Worm (Caenorhabditis elegans) whole organism, L4 larva: ENCODE data around the gene srx-19.
A peak's percentile ranks its signal among the peaks of the same experiment; 100 is the strongest.

Experiments
- D1046.2 ChIP-seq: fragments of 200-800 bp; sonication (Bioruptor generic); IDR thresholded peaks from 2 replicates; pipeline ENCODE4 v1.3.6; 2022; ENCODE audit warnings: missing genetic modification characterization, missing compliant biosample characterization
- F26F4.8 ChIP-seq: fragments of 200-800 bp; sonication (Bioruptor generic); conservative IDR thresholded peaks from 2 replicates; pipeline ENCODE4 v1.3.6; 2022; ENCODE audit warnings: missing genetic modification characterization, missing compliant biosample characterization
- F49E8.2 ChIP-seq: sonication (generic microtip); optimal IDR thresholded peaks from 2 replicates; lab custom pipeline; 2016; ENCODE audit warnings: missing compliant biosample characterization, mild to moderate bottlenecking, missing genetic modification characterization, borderline replicate concordance
- T26A8.4 ChIP-seq: fragments of 200-800 bp; sonication (Bioruptor generic); IDR thresholded peaks from 2 replicates; pipeline ENCODE4 v1.3.6; 2022; ENCODE audit warnings: missing genetic modification characterization, missing compliant biosample characterization
- Y105C5A.15 ChIP-seq: fragments of 200-800 bp; sonication (Bioruptor generic); IDR thresholded peaks from 2 replicates; pipeline ENCODE4 v1.3.6; 2022; ENCODE audit warnings: missing genetic modification characterization, missing compliant biosample characterization
- Y48G9A.11 ChIP-seq: fragments of 200-800 bp; sonication (Bioruptor generic); IDR thresholded peaks from 2 replicates; pipeline ENCODE4 v1.3.6; 2022; ENCODE audit warnings: missing genetic modification reagents, missing genetic modification characterization, missing compliant biosample characterization
- Y5F2A.4 ChIP-seq: fragments of 200-800 bp; sonication (Bioruptor generic); optimal IDR thresholded peaks from 2 replicates; lab custom pipeline; 2018; ENCODE audit warnings: mild to moderate bottlenecking, missing genetic modification characterization, missing compliant biosample characterization
- ZK337.2 ChIP-seq: fragments of 200-800 bp; sonication (Bioruptor generic); IDR thresholded peaks from 2 replicates; pipeline ENCODE4 v1.3.6; 2022; ENCODE audit warnings: missing genetic modification reagents, missing genetic modification characterization, missing compliant biosample characterization
- ZK546.5 ChIP-seq, 2 experiments: sonication (generic microtip); optimal IDR thresholded peaks; 2 replicates each; lab custom pipeline; 2017; ENCODE audit warnings: missing biosample characterization in 2 of 2, missing genetic modification characterization in 2 of 2
- aha-1 ChIP-seq: fragments of 150-350 bp; peaks from one replicate; lab custom pipeline; 2014; ENCODE audit warnings: missing biosample characterization, missing genetic modification characterization
- aly-2 ChIP-seq: sonication (generic microtip); optimal IDR thresholded peaks from 2 replicates; lab custom pipeline; 2018; ENCODE audit warnings: missing biosample characterization, missing genetic modification characterization
- arid-1 ChIP-seq: fragments of 200-800 bp; sonication (Bioruptor generic); conservative IDR thresholded peaks from 2 replicates; pipeline ENCODE4 v1.3.6; 2022; ENCODE audit warnings: missing genetic modification reagents, missing genetic modification characterization, missing compliant biosample characterization
- attf-4 ChIP-seq: sonication (generic microtip); optimal IDR thresholded peaks from 3 replicates; lab custom pipeline; 2017; ENCODE audit warnings: missing biosample characterization, missing genetic modification characterization
- ceh-20 ChIP-seq: fragments of 200-800 bp; sonication (Bioruptor generic); IDR thresholded peaks from 2 replicates; pipeline ENCODE4 v1.3.6; 2022; ENCODE audit warnings: missing genetic modification reagents, missing genetic modification characterization, missing compliant biosample characterization
- ceh-28 ChIP-seq: fragments of 150-350 bp; optimal IDR thresholded peaks from 2 replicates; lab custom pipeline; 2014; ENCODE audit warnings: missing biosample characterization, missing genetic modification reagents, missing genetic modification characterization
- ceh-62 ChIP-seq: sonication (generic microtip); optimal IDR thresholded peaks from 2 replicates; lab custom pipeline; 2017; ENCODE audit warnings: missing biosample characterization, missing genetic modification characterization
- ces-1 ChIP-seq: fragments of 150-350 bp; sonication (generic microtip); optimal IDR thresholded peaks from 4 replicates; lab custom pipeline; 2014; ENCODE audit warnings: missing biosample characterization, missing genetic modification reagents, missing genetic modification characterization
- ctbp-1 ChIP-seq: fragments of 200-800 bp; sonication (Bioruptor generic); IDR thresholded peaks from 2 replicates; pipeline ENCODE4 v1.3.6; 2022; ENCODE audit warnings: missing genetic modification reagents, missing genetic modification characterization, missing compliant biosample characterization
- daf-12 ChIP-seq: fragments of 150-350 bp; optimal IDR thresholded peaks from 2 replicates; lab custom pipeline; 2014; ENCODE audit warnings: missing biosample characterization, missing genetic modification reagents, missing genetic modification characterization
- dmd-9 ChIP-seq: fragments of 200-800 bp; sonication (Bioruptor generic); IDR thresholded peaks from 2 replicates; pipeline ENCODE4 v1.3.6; 2022; ENCODE audit warnings: missing genetic modification reagents, missing genetic modification characterization, missing compliant biosample characterization
- egl-27 ChIP-seq: sonication (generic microtip); optimal IDR thresholded peaks from 3 replicates; lab custom pipeline; 2017; ENCODE audit warnings: missing biosample characterization, missing genetic modification reagents, missing genetic modification characterization
- hif-1 ChIP-seq, 2 experiments: sonication (generic microtip); optimal IDR thresholded peaks; 2 replicates each; lab custom pipeline; 2016 to 2017; ENCODE audit warnings: missing compliant biosample characterization in 2 of 2, missing genetic modification characterization in 2 of 2, missing genetic modification reagents in 2 of 2, missing genotype in 2 of 2, mild to moderate bottlenecking in 1 of 2
- hlh-30 ChIP-seq: sonication (generic microtip); optimal IDR thresholded peaks from 2 replicates; lab custom pipeline; 2017; ENCODE audit warnings: antibody characterized with exemption, mild to moderate bottlenecking, missing genetic modification characterization, missing compliant biosample characterization; ENCODE audit not compliant: insufficient read depth
- jun-1 ChIP-seq: fragments of 150-350 bp; optimal IDR thresholded peaks from 2 replicates; lab custom pipeline; 2014; ENCODE audit warnings: missing biosample characterization, missing genetic modification reagents, missing genetic modification characterization
- lim-7 ChIP-seq: fragments of 200-800 bp; sonication (Bioruptor generic); IDR thresholded peaks from 2 replicates; pipeline ENCODE4 v1.3.6; 2022; ENCODE audit warnings: missing genetic modification characterization, missing compliant biosample characterization
- lin-38 ChIP-seq: fragments of 200-800 bp; sonication (Bioruptor generic); IDR thresholded peaks from 2 replicates; pipeline ENCODE4 v1.3.6; 2022; ENCODE audit warnings: missing genetic modification reagents, missing genetic modification characterization, missing compliant biosample characterization
- madf-9 ChIP-seq: fragments of 200-800 bp; sonication (Bioruptor generic); conservative IDR thresholded peaks from 2 replicates; pipeline ENCODE4 v1.3.6; 2022; ENCODE audit warnings: missing genetic modification reagents, missing genetic modification characterization, missing compliant biosample characterization
- mdl-1 ChIP-seq, 2 experiments: fragments of 150-350 bp in 1 of 2; sonication (generic microtip) in 1 of 2; optimal IDR thresholded peaks; 2 replicates each; lab custom pipeline; 2014 to 2017; ENCODE audit warnings: missing biosample characterization in 2 of 2, missing genetic modification characterization in 2 of 2
- mep-1 ChIP-seq: fragments of 150-350 bp; sonication (generic microtip); optimal IDR thresholded peaks from 3 replicates; lab custom pipeline; 2014; ENCODE audit warnings: missing biosample characterization, missing genetic modification characterization
- mxl-2 ChIP-seq: fragments of 200-800 bp; sonication (Bioruptor generic); conservative IDR thresholded peaks from 2 replicates; pipeline ENCODE4 v1.3.6; 2022; ENCODE audit warnings: missing genetic modification reagents, missing genetic modification characterization, missing compliant biosample characterization
- nhr-10 ChIP-seq: fragments of 150-350 bp; optimal IDR thresholded peaks from 2 replicates; lab custom pipeline; 2014; ENCODE audit warnings: missing biosample characterization, missing genetic modification characterization
- nhr-25 ChIP-seq: sonication (generic microtip); optimal IDR thresholded peaks from 2 replicates; lab custom pipeline; 2017; ENCODE audit warnings: missing genetic modification characterization, mild to moderate bottlenecking, missing compliant biosample characterization, antibody characterized with exemption, moderate library complexity, borderline replicate concordance; ENCODE audit not compliant: insufficient read depth
- nhr-42 ChIP-seq: fragments of 200-800 bp; sonication (Bioruptor generic); IDR thresholded peaks from 2 replicates; pipeline ENCODE4 v1.3.6; 2022; ENCODE audit warnings: missing genetic modification characterization, missing compliant biosample characterization
- nhr-77 ChIP-seq: fragments of 150-350 bp; optimal IDR thresholded peaks from 2 replicates; lab custom pipeline; 2014; ENCODE audit warnings: missing biosample characterization, missing genetic modification characterization
- php-3 ChIP-seq: fragments of 200-800 bp; sonication (Bioruptor generic); IDR thresholded peaks from 2 replicates; pipeline ENCODE4 v1.3.6; 2022; ENCODE audit warnings: missing genetic modification reagents, missing genetic modification characterization, missing compliant biosample characterization
- rbr-2 ChIP-seq: sonication (generic microtip); optimal IDR thresholded peaks from 2 replicates; lab custom pipeline; 2016; ENCODE audit warnings: missing genotype, missing genetic modification characterization, missing compliant biosample characterization
- sdz-12 ChIP-seq: fragments of 200-800 bp; sonication (Bioruptor generic); optimal IDR thresholded peaks from 2 replicates; lab custom pipeline; 2018; ENCODE audit warnings: mild to moderate bottlenecking, missing genetic modification characterization, missing compliant biosample characterization
- set-16 ChIP-seq: fragments of 200-800 bp; sonication (Bioruptor generic); IDR thresholded peaks from 2 replicates; pipeline ENCODE4 v1.3.6; 2022; ENCODE audit warnings: missing genetic modification reagents, missing genetic modification characterization, missing compliant biosample characterization
- skn-1 ChIP-seq: fragments of 150-350 bp; optimal IDR thresholded peaks from 2 replicates; lab custom pipeline; 2014; ENCODE audit warnings: missing biosample characterization, missing genetic modification characterization
- snpc-1.2 ChIP-seq: fragments of 200-800 bp; sonication (Bioruptor generic); IDR thresholded peaks from 2 replicates; pipeline ENCODE4 v1.3.6; 2022; ENCODE audit warnings: missing genetic modification reagents, missing genetic modification characterization, missing compliant biosample characterization
- spr-1 ChIP-seq: sonication (generic microtip); optimal IDR thresholded peaks from 2 replicates; lab custom pipeline; 2016; ENCODE audit warnings: mild to moderate bottlenecking, missing genetic modification characterization, missing compliant biosample characterization
- unc-130 ChIP-seq: sonication (generic microtip); optimal IDR thresholded peaks from 2 replicates; lab custom pipeline; 2016; ENCODE audit warnings: missing genetic modification reagents, missing genetic modification characterization, missing compliant biosample characterization
- unc-39 ChIP-seq: sonication (generic microtip); optimal IDR thresholded peaks from 2 replicates; lab custom pipeline; 2017; ENCODE audit warnings: missing biosample characterization, missing genetic modification characterization
- vab-7 ChIP-seq: fragments of 200-800 bp; sonication (Bioruptor generic); IDR thresholded peaks from 2 replicates; pipeline ENCODE4 v1.3.6; 2022; ENCODE audit warnings: missing genetic modification reagents, missing genetic modification characterization, missing compliant biosample characterization

Gene srx-19

ce11 chrIV:6912851-6913588 is 40.0 kb downstream of the srx-19 start, which contains the start of gene T22D1.3 (continued):
- TF ChIP-seq hlh-30 (tag; lab: Kevin White, UChicago), result no peak
- TF ChIP-seq nhr-25, result no peak
- no peak for TF ChIP-seq Y105C5A.15 (GFP tag; lab: Robert Waterston, UW)
- no peak for TF ChIP-seq ceh-28
- TF ChIP-seq mxl-2 (GFP tag; lab: Robert Waterston, UW), result no peak

- TF ChIP-seq vab-7 (GFP tag; lab: Robert Waterston, UW) (0 out of 2 replicates have a peak, but pooled peaks have one; percentile 31), lin-38 (GFP tag; lab: Robert Waterston, UW) (peak; percentile 56), set-16 (peak; percentile 40), F49E8.2 (peak; percentile 21), ctbp-1 (GFP tag; lab: Robert Waterston, UW) (peak; percentile 47; the same call in 1 of the 2 replicates), snpc-1.2 (peak; percentile 88), arid-1 (GFP tag; lab: Robert Waterston, UW) (0 out of 2 replicates have a peak, but pooled peaks have one; percentile 21)
Observed at ce11 chrIV:6914161-6914585, 41.1 kb downstream of the srx-19 start.

- TF ChIP-seq lin-38 (GFP tag; lab: Robert Waterston, UW) (0 out of 2 replicates have a peak, but pooled peaks have one; percentile 24), rbr-2 (tag; lab: Kevin White, UChicago) (no peak)
Observed at ce11 chrIV:6916831-6917230, 43.8 kb downstream of the srx-19 start.

ce11 chrIV:6919318-6919717 is 46.3 kb downstream of the srx-19 start, which contains the start of gene ruvb-2:
TSS of gene ruvb-2 (minus strand) at chrIV:6919406.
- no peak for TF ChIP-seq ceh-62 (tag; lab: Kevin White, UChicago)
- peak in 1 of 2 experiments; percentile 80 for TF ChIP-seq mdl-1 (tag; optimal IDR thresholded peaks at IDR 0.05; lab: Kevin White, UChicago)
- peak; percentile 26 for TF ChIP-seq F49E8.2
- peak; percentile 82 for TF ChIP-seq T26A8.4 (GFP tag; lab: Robert Waterston, UW)
- TF ChIP-seq Y5F2A.4 (GFP tag; lab: Kevin White, UChicago), result no peak
- TF ChIP-seq nhr-10 (tag; lab: Kevin White, UChicago), result no peak
- peak; percentile 3 for TF ChIP-seq unc-130 (GFP tag; lab: Kevin White, UChicago)
- TF ChIP-seq attf-4 (tag; lab: Kevin White, UChicago), result no peak
- TF ChIP-seq aha-1 (tag; lab: Kevin White, UChicago), result peak; percentile 97
- no peak for TF ChIP-seq Y48G9A.11 (GFP tag; lab: Robert Waterston, UW)
- TF ChIP-seq ZK546.5 (tag; optimal IDR thresholded peaks at IDR 0.05; lab: Kevin White, UChicago), result no peak
- TF ChIP-seq ceh-20 (GFP tag; lab: Robert Waterston, UW), result no peak
- TF ChIP-seq lim-7 (GFP tag; lab: Robert Waterston, UW), result no peak
- peak in 1 of 2 experiments; percentile 60 for TF ChIP-seq hif-1 (tag; optimal IDR thresholded peaks at IDR 0.05; lab: Kevin White, UChicago)
- peak; percentile 33; the same call in 1 of the 2 replicates for TF ChIP-seq nhr-42 (GFP tag; lab: Robert Waterston, UW)
- TF ChIP-seq daf-12 (tag; lab: Kevin White, UChicago), result no peak
- TF ChIP-seq F26F4.8, result no peak
- TF ChIP-seq madf-9 (GFP tag; lab: Robert Waterston, UW), result no peak
- TF ChIP-seq vab-7 (GFP tag; lab: Robert Waterston, UW), result no peak
- TF ChIP-seq skn-1 (tag; lab: Kevin White, UChicago), result no peak
- no peak for TF ChIP-seq aly-2
- TF ChIP-seq php-3 (GFP tag; lab: Robert Waterston, UW), result no peak
- TF ChIP-seq sdz-12, result no peak
- 0 out of 2 replicates have a peak, but pooled peaks have one; percentile 11 for TF ChIP-seq dmd-9 (GFP tag; lab: Robert Waterston, UW)
- peak; percentile 91 for TF ChIP-seq mep-1 (tag; lab: Kevin White, UChicago)
- TF ChIP-seq D1046.2 (GFP tag; lab: Robert Waterston, UW), result no peak
- TF ChIP-seq nhr-77 (tag; lab: Kevin White, UChicago), result peak; percentile 77
- TF ChIP-seq spr-1 (tag; lab: Kevin White, UChicago), result peak; percentile 38
- no peak for TF ChIP-seq ces-1
- TF ChIP-seq mxl-2 (GFP tag; lab: Robert Waterston, UW), result no peak
- TF ChIP-seq ZK337.2, result no peak
- TF ChIP-seq egl-27, result no peak
- TF ChIP-seq rbr-2 (tag; lab: Kevin White, UChicago), result peak; percentile 85
- TF ChIP-seq jun-1 (tag; lab: Kevin White, UChicago), result peak; percentile 11
- TF ChIP-seq unc-39 (tag; lab: Kevin White, UChicago), result no peak
